Worm (Caenorhabditis elegans): ENCODE measurements around the gene F26F4.9.

- TF ChIP-seq pha-4 (tag; optimal IDR thresholded peaks at IDR 0.05) (no peak), ttx-3 (tag; optimal IDR thresholded peaks at IDR 0.05) (no peak)
These were observed 32.9 kb downstream of the F26F4.9 start, which contains the start of gene C35D10.1 for ce11 chrIII:4879445-4879844.

Data from whole organism, late embryonic.